Worm (Caenorhabditis elegans) whole organism, early embryonic: ENCODE data around the gene Y51H7C.7.

Experiments
- ets-7 ChIP-seq: sonication (generic microtip); optimal IDR thresholded peaks from 2 replicates; lab custom pipeline; 2016; ENCODE audit warnings: missing genotype, missing genetic modification characterization, missing compliant biosample characterization
- flt-1 ChIP-seq: fragments of 200-800 bp; sonication (Bioruptor generic); IDR thresholded peaks from 2 replicates; pipeline ENCODE4 v1.3.6; 2022; ENCODE audit warnings: missing genetic modification characterization, missing compliant biosample characterization

ce11 chrII:1368756-1369155, 33.6 kb upstream of the Y51H7C.7 start:
- TF ChIP-seq flt-1 (GFP tag; lab: Robert Waterston, UW) (no peak), ets-7 (tag; lab: Kevin White, UChicago) (no peak)
